Fruit fly (Drosophila melanogaster): ENCODE measurements around the gene TyrRII.
"Not testable (repeated sequence)": the region's sequence is repeated elsewhere in the genome, so short reads cannot be mapped to it uniquely, and the experiment has no call there.

The TyrRII gene

DNA sequence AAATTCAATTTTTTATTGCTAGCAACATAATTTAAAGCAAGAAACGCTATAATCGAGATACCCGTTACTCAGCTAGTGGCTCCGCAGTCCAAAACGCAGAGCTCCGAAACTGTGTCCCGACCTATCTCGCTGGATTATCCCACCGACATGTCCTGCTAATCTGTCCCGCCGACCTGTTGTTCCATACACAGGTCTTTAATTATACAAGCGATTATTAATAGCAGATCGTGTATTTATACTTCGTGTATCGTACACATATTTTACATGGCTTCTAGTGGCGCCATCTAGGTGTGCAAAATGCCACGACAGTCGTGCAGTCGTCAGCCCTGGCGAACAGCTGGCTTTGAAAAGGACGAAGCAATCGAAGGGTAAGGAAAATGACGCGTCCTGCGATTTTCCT lies 3.1 kb upstream of the TyrRII start, which contains the start of gene CG14321:
CG14321 (plus strand) TSS at position 338 of the 400 bp plus-strand sequence.
- TF ChIP-seq CG8478 (optimal IDR thresholded peaks at IDR 0.05) (no peak), CTCF (optimal IDR thresholded peaks at IDR 0.05) (peak; percentile 97 to 99)

DNA sequence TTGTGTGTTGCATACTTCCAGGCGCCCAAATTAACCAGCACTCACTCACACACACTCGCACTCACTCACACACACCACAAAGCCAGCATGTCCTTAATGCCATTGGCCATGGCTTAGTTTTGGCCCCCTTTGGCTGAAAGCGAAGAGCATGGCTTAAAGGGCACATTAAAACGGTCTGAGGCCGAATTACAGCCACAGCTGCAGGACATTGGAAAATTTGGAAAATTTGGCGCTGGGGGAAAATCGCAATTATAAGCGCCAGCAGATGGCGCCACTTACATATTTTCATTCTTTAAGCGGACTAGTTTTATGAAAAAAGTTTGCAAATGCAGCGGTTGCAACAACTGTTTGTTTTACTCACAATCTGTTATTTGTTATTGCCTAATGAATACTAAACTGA lies 6.1 kb downstream of the TyrRII start:
- no peak for TF ChIP-seq CG8478 (optimal IDR thresholded peaks at IDR 0.05)
- peak; percentile 69 to 84 for TF ChIP-seq CTCF (optimal IDR thresholded peaks at IDR 0.05)

DNA sequence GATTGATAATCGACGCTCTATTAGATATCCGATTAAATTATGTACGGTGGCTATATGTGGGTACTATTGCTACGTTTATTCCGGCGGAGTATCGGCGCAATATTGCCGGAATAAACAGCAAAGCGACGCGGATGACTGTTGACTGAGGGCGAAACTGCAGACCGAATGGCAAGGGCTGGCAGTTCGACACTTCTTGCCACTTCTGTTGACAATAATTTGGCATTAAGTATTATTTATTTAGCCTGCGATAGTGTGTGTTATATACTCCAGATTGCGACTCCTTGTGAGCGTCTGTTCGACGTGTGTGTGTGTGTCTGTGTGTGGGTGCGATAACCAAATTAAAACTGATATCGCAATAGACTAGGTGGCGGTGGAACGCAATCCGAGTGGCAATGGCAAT lies 22.5 kb downstream of the TyrRII start:
- TF ChIP-seq CG8478 (optimal IDR thresholded peaks at IDR 0.05) (no peak), CTCF (optimal IDR thresholded peaks at IDR 0.05) (no peak)

DNA sequence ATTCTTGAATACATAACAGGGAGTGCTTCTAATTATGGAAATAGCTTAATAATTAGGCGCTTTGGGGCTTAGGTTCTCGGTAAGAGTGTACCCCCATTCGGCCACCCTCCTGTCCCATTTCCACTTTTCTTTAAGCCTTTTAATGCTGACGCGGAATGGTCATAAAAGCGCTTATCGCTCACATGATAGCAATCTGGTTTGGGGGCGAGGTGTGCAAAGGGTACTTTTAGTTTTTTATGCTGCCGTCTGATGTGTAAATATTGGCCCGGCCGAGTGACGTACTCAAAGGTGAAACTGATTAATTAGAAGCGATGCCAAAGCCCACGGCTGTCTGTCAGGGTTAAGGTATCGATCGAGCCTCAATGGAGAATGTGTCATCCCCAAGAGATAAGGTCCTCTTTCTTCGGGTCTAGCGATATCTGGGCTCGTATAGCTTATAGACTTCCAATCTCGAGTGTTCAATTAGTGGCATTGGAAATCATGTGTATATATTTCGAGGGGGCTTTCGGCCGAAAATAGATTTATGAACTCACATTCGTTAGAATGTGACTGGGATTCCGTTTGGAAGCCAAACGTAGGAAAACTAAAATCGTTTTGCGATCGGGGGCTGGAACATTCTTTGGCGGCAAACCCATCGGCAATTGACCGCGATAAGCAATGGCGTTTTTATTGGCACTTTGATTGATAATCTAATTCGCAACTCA lies 23.5 kb downstream of the TyrRII start:
- TF ChIP-seq CTCF (optimal IDR thresholded peaks at IDR 0.05) (no peak), CG8478 (optimal IDR thresholded peaks at IDR 0.05) (no peak)

DNA sequence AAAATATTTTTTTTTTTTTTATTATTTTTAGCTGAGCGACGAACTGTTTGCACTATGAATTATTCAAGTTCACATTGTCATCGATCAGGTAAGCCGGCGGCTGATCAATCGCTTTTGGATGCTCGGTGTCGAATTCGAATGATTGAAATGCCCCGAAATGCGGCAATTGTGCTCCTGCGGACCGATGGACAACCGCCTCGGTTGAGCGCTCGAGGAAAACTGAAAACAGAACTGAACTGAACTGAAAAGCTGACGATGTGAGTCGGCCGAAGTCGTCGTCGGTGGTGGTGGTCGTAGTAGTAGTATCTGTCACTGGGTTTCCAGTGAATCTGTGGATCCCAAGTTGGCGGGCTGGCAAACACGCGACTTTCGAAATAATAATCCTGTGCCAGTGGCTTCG lies 25.9 kb downstream of the TyrRII start:
- no peak for TF ChIP-seq CTCF (optimal IDR thresholded peaks at IDR 0.05)
- TF ChIP-seq CG8478 (optimal IDR thresholded peaks at IDR 0.05), result no peak

DNA sequence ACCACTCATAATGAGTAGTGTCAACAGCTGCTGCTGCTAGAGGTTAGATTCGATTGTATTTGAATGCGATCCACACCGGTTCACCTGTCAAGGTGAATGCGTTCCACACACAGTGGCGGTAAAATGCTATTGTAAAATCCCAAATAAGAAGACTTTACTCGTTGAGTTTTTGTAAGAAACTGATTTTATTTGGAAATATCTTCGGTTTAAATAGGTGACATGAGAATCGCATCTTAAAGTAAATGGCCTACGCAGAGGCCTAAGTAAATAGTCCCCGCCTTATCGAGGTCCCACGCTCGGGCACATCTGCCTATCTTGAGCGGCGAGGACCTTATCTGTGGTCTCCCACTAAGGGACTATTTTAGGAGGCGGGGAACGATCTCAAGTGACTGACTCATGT lies 26.7 kb downstream of the TyrRII start, which contains the start of gene TyrR:
TyrR (minus strand) TSS at position 101 of the 400 bp plus-strand sequence.
- TF ChIP-seq CTCF, CG8478 (optimal IDR thresholded peaks at IDR 0.05): not testable (repeated sequence)

DNA sequence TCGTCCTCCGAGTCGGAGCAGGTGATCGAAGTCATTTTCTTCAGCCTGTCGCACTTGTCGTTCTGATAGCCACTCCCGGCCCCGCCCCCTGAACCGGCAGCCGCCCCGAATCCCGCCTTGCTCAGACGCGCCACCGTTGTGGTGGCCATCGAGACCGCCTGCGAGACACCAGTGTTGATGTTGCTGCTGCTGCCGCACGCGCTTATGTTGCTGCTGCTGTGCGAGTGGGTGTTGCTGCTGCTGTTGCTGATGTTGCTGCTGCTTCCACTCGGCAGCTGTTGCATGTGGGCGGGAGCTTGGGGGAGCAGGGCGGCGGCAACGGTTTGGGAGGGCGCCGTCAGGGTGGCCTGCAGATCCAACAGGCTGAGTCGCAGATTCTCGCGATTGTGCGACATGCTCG lies 37.5 kb downstream of the TyrRII start:
- TF ChIP-seq CG8478 (optimal IDR thresholded peaks at IDR 0.05) (no peak), CTCF (optimal IDR thresholded peaks at IDR 0.05) (no peak)

DNA sequence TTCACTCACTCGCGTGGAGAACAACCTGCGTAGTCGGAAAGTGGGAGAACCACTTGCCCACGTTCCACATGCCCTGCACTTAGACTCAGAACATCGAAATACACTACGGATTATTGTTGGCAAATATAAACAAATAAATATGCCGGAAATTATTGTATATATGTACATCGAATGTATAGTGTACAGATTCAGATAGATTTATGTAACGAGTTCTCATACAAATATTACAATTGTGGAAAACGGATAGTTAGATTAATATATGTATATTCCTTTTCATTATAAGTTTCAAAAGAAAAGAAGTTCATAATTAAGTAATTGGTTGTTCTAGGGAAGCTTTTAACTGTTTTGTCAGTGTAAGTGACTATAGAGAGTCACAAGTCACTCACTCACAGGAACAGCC lies 38.1 kb downstream of the TyrRII start:
- TF ChIP-seq CG8478 (optimal IDR thresholded peaks at IDR 0.05) (no peak), CTCF (optimal IDR thresholded peaks at IDR 0.05) (no peak)

DNA sequence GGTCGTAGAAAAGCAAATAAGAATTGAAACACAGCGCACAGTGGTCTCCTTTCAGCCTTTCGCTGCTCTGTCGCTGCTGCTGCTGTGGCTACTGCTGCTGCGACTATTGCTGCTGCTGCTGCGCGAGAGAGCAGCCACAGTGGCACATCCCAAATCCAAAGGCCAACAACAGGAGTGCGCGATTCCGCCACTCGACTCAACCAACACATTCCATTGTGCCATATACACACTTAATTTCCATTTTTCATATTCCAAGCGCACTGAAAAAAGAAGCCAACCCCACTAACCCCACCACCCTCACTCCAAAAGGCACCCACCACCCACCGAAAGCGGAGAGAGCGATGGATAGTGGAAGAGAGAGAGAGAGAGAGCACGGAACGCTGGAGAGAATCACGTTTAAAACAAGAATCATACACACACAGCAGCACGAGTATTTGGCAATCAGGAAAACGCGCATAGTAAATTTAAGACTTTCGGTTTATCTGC lies 39.7 kb downstream of the TyrRII start:
- TF ChIP-seq CG8478 (optimal IDR thresholded peaks at IDR 0.05) (no peak), CTCF (optimal IDR thresholded peaks at IDR 0.05) (no peak)

DNA sequence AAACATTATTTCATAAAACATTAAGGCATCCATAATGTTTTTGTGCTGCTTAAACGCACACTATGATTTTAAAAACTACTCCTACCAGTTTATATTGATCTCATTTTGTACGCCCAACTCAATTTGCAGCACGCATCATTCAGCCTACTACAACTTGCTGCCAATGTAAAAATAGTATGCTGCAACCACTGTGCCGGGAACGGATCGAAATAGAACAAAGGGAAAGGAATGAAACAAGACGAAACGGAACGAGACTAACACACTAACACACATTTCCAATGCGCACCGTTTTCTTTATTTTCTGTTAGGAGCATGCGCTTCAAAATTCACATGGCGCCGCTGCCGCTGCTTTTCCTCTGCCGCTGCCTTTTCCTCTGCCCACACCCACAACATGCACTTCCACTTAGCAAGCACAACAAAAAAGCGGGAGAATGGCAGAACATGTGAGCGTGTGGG lies 40.6 kb downstream of the TyrRII start:
- no peak for TF ChIP-seq CTCF (optimal IDR thresholded peaks at IDR 0.05)
- no peak for TF ChIP-seq CG8478 (optimal IDR thresholded peaks at IDR 0.05)

DNA sequence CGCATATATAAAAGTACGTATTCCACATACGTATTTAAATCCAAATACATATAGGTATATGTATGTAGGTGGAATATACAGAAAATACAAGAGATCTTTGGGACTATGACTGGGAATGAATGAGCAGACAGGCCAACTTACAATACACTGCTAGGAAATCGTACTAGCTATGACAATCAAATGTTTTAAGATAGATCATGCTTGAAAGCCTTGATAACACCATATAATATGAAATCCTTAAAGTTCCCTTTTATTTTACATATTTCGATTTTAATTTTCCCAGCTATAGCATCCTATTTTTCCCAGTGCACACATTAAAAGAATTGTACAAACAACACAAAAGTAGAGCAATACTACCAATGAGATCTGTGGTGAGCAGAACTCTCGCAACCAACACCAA lies 45.0 kb downstream of the TyrRII start:
- TF ChIP-seq CG8478 (optimal IDR thresholded peaks at IDR 0.05) (no peak), CTCF (optimal IDR thresholded peaks at IDR 0.05) (no peak)

DNA sequence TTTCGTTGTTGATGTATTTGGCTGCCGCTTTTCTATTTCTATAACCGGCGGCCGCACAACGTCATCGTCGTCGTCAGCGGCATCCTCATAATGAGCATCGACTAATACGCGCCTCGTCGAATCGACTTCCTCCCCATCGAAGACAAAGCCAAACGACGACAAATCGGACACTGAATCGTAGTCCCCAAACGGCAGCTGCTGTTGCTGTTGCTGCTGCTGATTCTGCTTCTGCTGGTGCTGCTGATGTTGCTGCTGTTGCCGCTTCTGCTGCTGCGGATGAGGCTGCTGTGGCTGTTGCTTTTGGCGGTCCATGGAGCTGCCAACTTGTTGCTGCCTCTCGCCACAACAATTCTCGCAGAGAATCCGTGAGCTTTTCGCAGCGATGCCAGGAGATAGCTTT lies 46.7 kb downstream of the TyrRII start:
- TF ChIP-seq CTCF (optimal IDR thresholded peaks at IDR 0.05), result no peak
- no peak for TF ChIP-seq CG8478 (optimal IDR thresholded peaks at IDR 0.05)

DNA sequence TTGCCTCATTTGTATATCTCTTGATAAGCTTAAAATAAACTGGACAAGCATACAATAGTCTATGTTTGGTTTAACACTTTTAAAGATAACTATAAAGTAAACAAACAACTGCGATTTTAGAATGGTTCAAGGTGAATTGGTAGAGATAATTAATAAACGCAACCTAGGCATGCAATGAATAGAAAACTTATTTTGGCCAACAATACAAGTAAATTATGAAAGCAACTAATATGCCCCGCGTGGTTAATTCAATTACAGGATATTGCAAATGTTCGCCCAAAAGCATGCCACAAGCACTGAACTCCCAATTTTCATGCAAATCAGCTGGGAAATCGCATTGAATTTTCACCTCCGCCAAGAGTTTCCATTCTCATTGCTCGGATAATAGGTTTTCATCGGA lies 47.8 kb downstream of the TyrRII start:
- TF ChIP-seq CTCF (optimal IDR thresholded peaks at IDR 0.05), result no peak
- TF ChIP-seq CG8478 (optimal IDR thresholded peaks at IDR 0.05), result no peak

DNA sequence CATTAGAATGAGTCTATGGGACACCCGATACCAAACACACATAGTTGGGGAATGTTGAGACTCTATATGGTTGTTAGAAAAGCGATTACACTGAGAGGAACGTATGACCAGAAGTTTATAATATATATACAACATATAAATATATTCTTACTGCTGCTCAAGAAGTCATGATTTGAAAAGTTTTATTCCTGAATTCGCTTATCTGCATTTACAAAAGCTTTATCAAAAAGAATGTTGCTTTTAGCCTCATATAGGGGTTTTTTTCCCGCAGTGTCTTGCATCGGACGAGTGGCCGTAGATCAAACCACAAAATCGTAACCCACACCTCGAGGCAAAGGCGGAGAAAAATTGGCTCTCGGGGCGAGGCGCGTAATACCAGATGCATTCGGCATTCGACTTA lies 51.4 kb downstream of the TyrRII start:
- TF ChIP-seq CTCF (optimal IDR thresholded peaks at IDR 0.05) (no peak), CG8478 (optimal IDR thresholded peaks at IDR 0.05) (no peak)

DNA sequence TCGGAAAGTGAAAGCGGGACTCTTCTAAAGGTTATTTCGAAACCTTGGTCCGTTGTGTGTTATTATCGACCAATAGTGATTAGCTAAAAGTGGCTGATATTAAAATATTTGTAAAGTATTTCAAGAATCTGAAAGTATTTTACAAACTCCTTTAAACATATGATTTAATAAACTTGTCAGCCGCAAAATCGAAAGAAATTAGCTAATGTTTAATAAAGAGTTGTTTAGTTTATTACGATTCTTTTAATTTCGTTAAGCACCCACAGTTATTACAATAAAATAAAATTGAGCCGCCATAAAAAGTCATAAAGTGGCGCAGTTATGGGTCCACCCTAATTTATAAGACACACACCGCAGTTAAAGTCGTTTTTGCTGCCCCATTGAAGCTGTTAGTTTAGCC lies 53.5 kb downstream of the TyrRII start:
- TF ChIP-seq CTCF (optimal IDR thresholded peaks at IDR 0.05), result no peak
- TF ChIP-seq CG8478 (optimal IDR thresholded peaks at IDR 0.05), result no peak

DNA sequence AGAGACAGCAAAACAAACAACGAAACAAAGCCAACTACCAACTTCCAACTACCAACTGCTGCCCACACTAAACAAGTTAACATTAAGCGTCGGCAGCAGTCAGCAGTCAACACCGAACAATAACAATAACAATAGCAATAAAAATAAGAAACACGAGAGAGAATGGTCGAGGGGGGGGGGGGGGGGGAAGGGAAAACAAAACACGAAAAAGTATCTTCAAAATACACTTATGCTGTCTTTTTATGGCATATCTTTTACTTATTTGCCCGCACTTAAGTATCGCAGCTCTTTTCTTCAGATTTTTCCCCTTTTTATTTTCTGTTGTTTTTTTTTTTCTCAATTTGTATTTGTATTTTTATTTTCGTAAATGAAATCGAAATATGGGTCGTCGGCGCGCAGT lies 56.9 kb downstream of the TyrRII start:
- TF ChIP-seq CTCF (optimal IDR thresholded peaks at IDR 0.05) (no peak), CG8478 (optimal IDR thresholded peaks at IDR 0.05) (no peak)
